Worm (Caenorhabditis elegans) whole organism, L3 larva: Measurements from ENCODE around the gene Y43F8B.3.

Experiments
- elt-1 ChIP-seq: fragments of 150-350 bp; optimal IDR thresholded peaks from 2 replicates; lab custom pipeline; 2014; ENCODE audit warnings: missing biosample characterization, missing genetic modification characterization
- nhr-12 ChIP-seq: fragments of 150-350 bp; optimal IDR thresholded peaks from 2 replicates; lab custom pipeline; 2014; ENCODE audit warnings: missing biosample characterization, missing genetic modification characterization
- nhr-28 ChIP-seq: fragments of 150-350 bp; optimal IDR thresholded peaks from 2 replicates; lab custom pipeline; 2014; ENCODE audit warnings: missing biosample characterization, missing genetic modification characterization
- ztf-11 ChIP-seq: fragments of 150-350 bp; optimal IDR thresholded peaks from 2 replicates; lab custom pipeline; 2014; ENCODE audit warnings: missing biosample characterization, missing genetic modification characterization

DNA sequence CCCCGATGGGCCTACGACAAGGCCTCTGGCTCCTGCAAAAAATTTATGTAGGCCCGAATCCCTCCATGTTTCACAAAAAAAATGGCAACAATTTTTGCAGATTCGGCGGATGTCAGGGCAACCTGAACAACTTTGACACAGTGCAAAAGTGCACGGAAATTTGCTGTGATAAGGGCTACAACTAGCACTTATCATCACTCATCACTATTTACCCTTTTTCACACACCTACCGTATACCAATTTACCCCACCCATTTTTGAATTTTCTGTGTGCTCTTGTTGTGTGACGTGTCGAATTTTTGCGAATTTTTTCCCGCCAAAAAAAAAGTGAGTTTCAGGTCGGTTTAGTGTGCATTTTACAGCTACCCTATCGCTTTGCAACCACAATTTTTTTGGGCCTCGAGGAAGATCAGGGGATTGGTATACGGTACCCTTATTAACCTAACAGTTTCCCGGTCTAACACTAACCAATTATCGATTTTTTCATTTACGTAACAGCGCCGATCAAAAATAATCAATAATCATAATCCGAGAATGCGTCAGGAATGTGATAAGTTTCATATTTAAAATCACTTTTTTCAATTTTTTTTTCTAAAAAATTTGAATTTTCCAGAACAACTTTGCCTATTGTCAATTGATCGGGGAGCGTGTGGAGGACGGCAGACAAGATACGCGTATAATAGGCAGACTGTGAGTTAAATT, 15.7 kb downstream of the Y43F8B.3 start:
- TF ChIP-seq ztf-11 (tag; lab: Kevin White, UChicago) (no peak), elt-1 (no peak), nhr-12 (tag; lab: Kevin White, UChicago) (no peak), nhr-28 (tag; lab: Kevin White, UChicago) (no peak)
